Worm (Caenorhabditis elegans): ENCODE data around the gene Y43F4A.1.

- TF ChIP-seq elt-4 (tag; optimal IDR thresholded peaks at IDR 0.05) (no peak), C08G9.2 (tag; optimal IDR thresholded peaks at IDR 0.05) (no peak), pha-4 (tag; optimal IDR thresholded peaks at IDR 0.05) (no peak), hlh-30 (tag; optimal IDR thresholded peaks at IDR 0.05; ENCODE audit: insufficient read depth) (no peak), mec-3 (tag; optimal IDR thresholded peaks at IDR 0.05; ENCODE audit: borderline replicate concordance) (no peak), nhr-11 (tag; optimal IDR thresholded peaks at IDR 0.05) (no peak), tbx-2 (tag; optimal IDR thresholded peaks at IDR 0.05) (no peak), ceh-2 (tag; optimal IDR thresholded peaks at IDR 0.05) (no peak), fkh-10 (GFP tag; optimal IDR thresholded peaks at IDR 0.05) (no peak), F13H6.1 (tag; optimal IDR thresholded peaks at IDR 0.05) (no peak)
Measured at ce11 chrIII:13272788-13273187, 49.9 kb downstream of the Y43F4A.1 start.
